Worm (Caenorhabditis elegans) whole organism, mixed stage, embryonic: Measurements from ENCODE around the gene C29A12.6.

Experiments used
- M03D4.4 ChIP-seq: sonication (generic microtip); optimal IDR thresholded peaks from 2 replicates; lab custom pipeline; 2017; ENCODE audit warnings: mild to moderate bottlenecking, missing genetic modification characterization, missing compliant biosample characterization
- bed-3 ChIP-seq: fragments of 200-800 bp; sonication (Bioruptor generic); optimal IDR thresholded peaks from 3 replicates; lab custom pipeline; 2018; ENCODE audit warnings: mild to moderate bottlenecking, missing genetic modification characterization, moderate library complexity, missing compliant biosample characterization
- blmp-1 ChIP-seq: fragments of 150-350 bp; optimal IDR thresholded peaks from 2 replicates; lab custom pipeline; 2014; ENCODE audit warnings: missing biosample characterization, missing genetic modification characterization
- ceh-39 ChIP-seq: fragments of 150-350 bp; optimal IDR thresholded peaks from 2 replicates; lab custom pipeline; 2014; ENCODE audit warnings: missing biosample characterization, missing genetic modification characterization
- ceh-43 ChIP-seq: fragments of 200-800 bp; sonication (Bioruptor generic); optimal IDR thresholded peaks from 2 replicates; lab custom pipeline; 2018; ENCODE audit warnings: mild to moderate bottlenecking, missing genetic modification characterization, moderate library complexity, missing compliant biosample characterization
- ceh-83 ChIP-seq: fragments of 200-800 bp; sonication (Bioruptor generic); optimal IDR thresholded peaks from 2 replicates; lab custom pipeline; 2018; ENCODE audit warnings: mild to moderate bottlenecking, missing genetic modification characterization, missing compliant biosample characterization
- ces-1 ChIP-seq: fragments of 150-350 bp; optimal IDR thresholded peaks from 2 replicates; lab custom pipeline; 2014; ENCODE audit warnings: missing biosample characterization, missing genetic modification reagents, missing genetic modification characterization
- cnd-1 ChIP-seq: fragments of 200-800 bp; sonication (Bioruptor generic); optimal IDR thresholded peaks from 2 replicates; lab custom pipeline; 2018; ENCODE audit warnings: mild to moderate bottlenecking, missing genetic modification characterization, missing compliant biosample characterization
- drap-1 ChIP-seq: fragments of 200-800 bp; sonication (Bioruptor generic); optimal IDR thresholded peaks from 3 replicates; lab custom pipeline; 2018; ENCODE audit warnings: mild to moderate bottlenecking, missing genetic modification characterization, missing compliant biosample characterization
- elt-1 ChIP-seq: sonication (generic microtip); optimal IDR thresholded peaks from 2 replicates; lab custom pipeline; 2017; ENCODE audit warnings: missing genetic modification characterization, mild to moderate bottlenecking, missing compliant biosample characterization, antibody characterized with exemption, moderate library complexity, borderline replicate concordance; ENCODE audit not compliant: insufficient read depth
- elt-3 ChIP-seq: fragments of 150-350 bp; optimal IDR thresholded peaks from 2 replicates; lab custom pipeline; 2014; ENCODE audit warnings: missing biosample characterization, missing genetic modification characterization
- flh-1 ChIP-seq: fragments of 200-800 bp; sonication (Bioruptor generic); optimal IDR thresholded peaks from 2 replicates; lab custom pipeline; 2018; ENCODE audit warnings: mild to moderate bottlenecking, missing genetic modification characterization, moderate library complexity, missing compliant biosample characterization
- ham-2 ChIP-seq: fragments of 200-800 bp; sonication (Bioruptor generic); optimal IDR thresholded peaks from 2 replicates; lab custom pipeline; 2018; ENCODE audit warnings: mild to moderate bottlenecking, missing genetic modification characterization, missing compliant biosample characterization
- hlh-1 ChIP-seq: fragments of 150-350 bp; optimal IDR thresholded peaks from 2 replicates; lab custom pipeline; 2014; ENCODE audit warnings: missing biosample characterization, missing genetic modification reagents, missing genetic modification characterization
- lin-13 ChIP-seq: fragments of 150-350 bp; optimal IDR thresholded peaks from 2 replicates; lab custom pipeline; 2014; ENCODE audit warnings: missing biosample characterization, missing genetic modification characterization
- lsy-2 ChIP-seq: fragments of 150-350 bp; optimal IDR thresholded peaks from 2 replicates; lab custom pipeline; 2014; ENCODE audit warnings: missing biosample characterization, missing genetic modification characterization
- mab-5 ChIP-seq: fragments of 150-350 bp; optimal IDR thresholded peaks from 2 replicates; lab custom pipeline; 2014; ENCODE audit warnings: missing biosample characterization, missing genetic modification characterization
- mep-1 ChIP-seq: fragments of 150-350 bp; optimal IDR thresholded peaks from 2 replicates; lab custom pipeline; 2017; ENCODE audit warnings: missing biosample characterization, missing genetic modification reagents, missing genetic modification characterization, inconsistent platforms
- mls-2 ChIP-seq: sonication (generic microtip); optimal IDR thresholded peaks from 2 replicates; lab custom pipeline; 2016; ENCODE audit warnings: mild to moderate bottlenecking, missing genetic modification characterization, moderate library complexity, missing compliant biosample characterization
- nhr-12 ChIP-seq: fragments of 150-350 bp; optimal IDR thresholded peaks from 2 replicates; lab custom pipeline; 2014; ENCODE audit warnings: missing biosample characterization, missing genetic modification characterization
- nhr-2 ChIP-seq: fragments of 150-350 bp; optimal IDR thresholded peaks from 2 replicates; lab custom pipeline; 2014; ENCODE audit warnings: missing biosample characterization, missing genetic modification characterization
- nhr-237 ChIP-seq: fragments of 150-350 bp; optimal IDR thresholded peaks from 2 replicates; lab custom pipeline; 2014; ENCODE audit warnings: missing biosample characterization, missing genetic modification characterization
- nhr-28 ChIP-seq: fragments of 150-350 bp; optimal IDR thresholded peaks from 2 replicates; lab custom pipeline; 2014; ENCODE audit warnings: missing biosample characterization, missing genetic modification characterization
- nhr-76 ChIP-seq: sonication (generic microtip); optimal IDR thresholded peaks from 2 replicates; lab custom pipeline; 2017; ENCODE audit warnings: missing biosample characterization, missing genetic modification characterization
- pha-4 ChIP-seq: fragments of 150-350 bp; optimal IDR thresholded peaks from 2 replicates; lab custom pipeline; 2018; ENCODE audit warnings: missing biosample characterization, missing genetic modification reagents, missing genetic modification characterization
- sem-2 ChIP-seq: fragments of 200-800 bp; sonication (Bioruptor generic); optimal IDR thresholded peaks from 2 replicates; lab custom pipeline; 2018; ENCODE audit warnings: mild to moderate bottlenecking, missing genetic modification characterization, missing compliant biosample characterization
- sptf-1 ChIP-seq: sonication (generic microtip); optimal IDR thresholded peaks from 2 replicates; lab custom pipeline; 2017; ENCODE audit warnings: mild to moderate bottlenecking, missing genetic modification characterization, moderate library complexity, missing compliant biosample characterization
- tbx-8 ChIP-seq: fragments of 200-800 bp; sonication (Bioruptor generic); optimal IDR thresholded peaks from 2 replicates; lab custom pipeline; 2018; ENCODE audit warnings: mild to moderate bottlenecking, missing genetic modification characterization, moderate library complexity, missing compliant biosample characterization
- unc-120 ChIP-seq: sonication (generic microtip); optimal IDR thresholded peaks from 2 replicates; lab custom pipeline; 2017; ENCODE audit warnings: missing genetic modification characterization, missing compliant biosample characterization; ENCODE audit not compliant: poor library complexity, severe bottlenecking
- unc-62 ChIP-seq: fragments of 150-350 bp; optimal IDR thresholded peaks from 2 replicates; lab custom pipeline; 2014; ENCODE audit warnings: missing biosample characterization, missing genetic modification reagents, missing genetic modification characterization
- zip-8 ChIP-seq: fragments of 150-350 bp; optimal IDR thresholded peaks from 2 replicates; lab custom pipeline; 2014; ENCODE audit warnings: missing biosample characterization, missing genetic modification characterization
- ztf-11 ChIP-seq: fragments of 150-350 bp; optimal IDR thresholded peaks from 2 replicates; lab custom pipeline; 2014; ENCODE audit warnings: missing biosample characterization, missing genetic modification characterization

Gene C29A12.6

DNA sequence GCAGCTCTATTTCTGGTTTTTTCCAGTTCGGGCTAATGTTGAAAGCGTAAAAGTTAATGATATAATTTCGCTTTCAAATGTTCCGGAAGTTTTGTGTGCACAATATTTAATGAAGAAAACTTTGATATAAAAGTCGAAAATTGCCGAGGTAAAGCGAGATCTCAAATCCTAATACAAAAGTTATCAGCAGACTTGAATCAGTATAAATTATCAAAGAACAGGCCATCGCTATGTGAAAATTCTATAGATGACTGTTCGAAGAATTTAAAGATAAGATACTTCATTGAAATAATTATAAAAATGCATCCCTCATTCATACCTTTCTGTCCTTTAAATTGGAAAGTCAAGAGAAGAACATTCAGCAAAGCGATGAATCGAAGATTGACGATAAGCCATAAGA lies at the start of gene C29A12.6:
Gene C29A12.6, plus strand, starts transcription at position 301 of the 400 bp plus-strand sequence.
- no peak for TF ChIP-seq unc-120
- no peak for TF ChIP-seq tbx-8 (GFP tag; lab: Kevin White, UChicago)
- no peak for TF ChIP-seq ceh-43 (GFP tag; lab: Kevin White, UChicago)
- no peak for TF ChIP-seq nhr-237 (tag; lab: Kevin White, UChicago)
- TF ChIP-seq drap-1 = no peak
- no peak for TF ChIP-seq lsy-2 (tag; lab: Kevin White, UChicago)
- TF ChIP-seq pha-4 (tag; lab: Kevin White, UChicago) = no peak
- no peak for TF ChIP-seq ztf-11 (tag; lab: Kevin White, UChicago)
- no peak for TF ChIP-seq ces-1 (GFP tag; lab: Kevin White, UChicago)
- no peak for TF ChIP-seq M03D4.4 (tag; lab: Kevin White, UChicago)
- TF ChIP-seq sem-2 = no peak
- no peak for TF ChIP-seq elt-3 (tag; lab: Kevin White, UChicago)
- no peak for TF ChIP-seq nhr-76 (tag; lab: Kevin White, UChicago)
- TF ChIP-seq zip-8 (tag; lab: Kevin White, UChicago) = no peak
- TF ChIP-seq bed-3 (GFP tag; lab: Kevin White, UChicago) = no peak
- no peak for TF ChIP-seq sptf-1 (tag; lab: Kevin White, UChicago)
- TF ChIP-seq elt-1 (tag; lab: Kevin White, UChicago) = no peak
- no peak for TF ChIP-seq unc-62 (GFP tag; lab: Kevin White, UChicago)

DNA sequence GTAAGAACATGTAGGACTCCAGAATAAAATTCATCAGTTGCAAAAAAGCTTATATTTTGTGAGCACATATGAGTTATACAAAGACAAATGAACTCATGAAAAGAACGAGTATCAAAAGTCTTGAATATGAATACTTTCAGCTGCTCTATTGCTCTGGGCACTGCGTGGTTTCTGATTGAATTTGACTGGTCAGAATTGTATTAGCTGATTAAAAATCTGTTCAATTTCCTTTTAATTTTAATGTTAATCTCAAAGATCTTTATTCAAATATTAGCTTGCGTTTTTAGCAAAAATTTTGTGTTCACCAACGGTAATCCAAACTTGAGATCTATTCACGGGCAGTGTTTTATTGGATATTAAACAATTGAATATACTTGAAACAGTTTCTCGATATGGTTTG lies 48.9 kb upstream of the C29A12.6 start, which contains the start of gene srh-184:
Gene srh-184, minus strand, starts transcription at position 101 of the 400 bp plus-strand sequence.
- TF ChIP-seq ham-2 (GFP tag; lab: Kevin White, UChicago) (no peak), ceh-83 (no peak), lsy-2 (tag; lab: Kevin White, UChicago) (no peak), nhr-28 (tag; lab: Kevin White, UChicago) (no peak), hlh-1 (tag; lab: Kevin White, UChicago) (no peak), drap-1 (no peak), zip-8 (tag; lab: Kevin White, UChicago) (no peak), unc-62 (GFP tag; lab: Kevin White, UChicago) (no peak), tbx-8 (GFP tag; lab: Kevin White, UChicago) (no peak), ztf-11 (tag; lab: Kevin White, UChicago) (no peak), cnd-1 (tag; lab: Kevin White, UChicago) (no peak)

DNA sequence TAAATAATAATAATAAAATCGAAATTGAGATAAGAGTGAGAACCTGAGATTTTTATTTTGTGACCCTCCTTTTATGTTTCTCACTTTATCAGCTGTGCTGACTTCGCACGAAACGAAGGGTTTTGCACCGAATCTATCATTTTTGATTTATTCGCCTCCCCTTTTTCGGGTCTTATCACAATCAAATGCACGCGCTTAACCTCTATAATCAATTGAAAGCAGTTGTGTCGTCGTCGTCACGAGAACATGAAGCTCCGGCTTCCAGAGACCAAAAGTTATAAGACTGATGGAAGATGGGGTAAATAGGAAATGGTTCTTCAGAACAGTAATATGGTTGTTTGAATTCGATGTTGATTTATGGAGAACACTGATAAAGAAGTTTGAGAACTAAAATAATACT lies 45.8 kb upstream of the C29A12.6 start, which contains the start of gene D1054.18:
Gene D1054.18, minus strand, starts transcription at position 45 of the 400 bp plus-strand sequence.
- TF ChIP-seq mab-5 (tag; lab: Kevin White, UChicago) (no peak), mls-2 (no peak)

DNA sequence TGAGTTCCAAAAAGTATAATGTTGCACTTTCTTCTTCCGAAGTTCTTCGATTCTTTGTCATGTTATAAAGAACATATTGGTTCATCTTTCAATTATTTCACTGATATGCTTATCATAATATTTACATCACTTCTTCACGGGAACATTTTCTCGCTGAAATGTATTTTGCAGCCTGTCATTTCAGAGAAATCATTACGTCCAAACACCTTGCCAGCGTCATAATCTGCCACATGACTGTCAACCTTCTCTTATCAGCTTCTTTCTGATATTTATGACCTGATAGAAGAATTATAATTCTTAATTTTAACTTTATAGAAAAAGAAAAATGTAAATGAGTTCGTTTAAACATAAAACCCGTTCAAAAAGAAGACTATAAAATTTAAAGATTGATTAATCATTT lies 44.9 kb upstream of the C29A12.6 start:
- TF ChIP-seq ceh-39 (no peak), flh-1 (GFP tag; lab: Kevin White, UChicago) (no peak), ham-2 (GFP tag; lab: Kevin White, UChicago) (no peak), tbx-8 (GFP tag; lab: Kevin White, UChicago) (no peak), drap-1 (no peak), mls-2 (no peak), nhr-237 (tag; lab: Kevin White, UChicago) (no peak), lin-13 (tag; lab: Kevin White, UChicago) (no peak), zip-8 (tag; lab: Kevin White, UChicago) (no peak), elt-3 (tag; lab: Kevin White, UChicago) (no peak), blmp-1 (tag; lab: Kevin White, UChicago) (no peak), nhr-76 (tag; lab: Kevin White, UChicago) (no peak), cnd-1 (tag; lab: Kevin White, UChicago) (no peak), unc-62 (GFP tag; lab: Kevin White, UChicago) (no peak), M03D4.4 (tag; lab: Kevin White, UChicago) (no peak)

DNA sequence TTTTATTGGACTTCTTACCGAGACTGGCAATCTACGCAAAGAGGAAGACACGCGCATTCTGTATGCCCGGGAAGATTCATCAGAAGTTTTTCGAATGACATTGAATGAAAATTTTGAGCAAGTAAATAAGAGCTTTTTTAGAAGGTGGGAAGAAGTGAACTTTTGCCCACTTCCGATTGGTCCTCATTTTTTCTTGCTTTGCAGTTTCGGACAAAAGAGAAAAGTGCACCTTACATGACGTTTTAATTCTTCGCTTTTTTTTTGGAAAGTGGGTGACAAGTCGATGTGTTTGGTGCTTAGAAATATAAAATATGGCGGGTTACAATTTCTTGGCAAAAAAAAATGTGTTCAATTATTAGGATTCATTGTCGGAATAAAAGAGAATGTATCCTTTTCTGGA lies 42.6 kb upstream of the C29A12.6 start, which contains the start of gene secs-1:
Gene secs-1, minus strand, starts transcription at position 101 of the 400 bp plus-strand sequence.
- no peak for TF ChIP-seq lsy-2 (tag; lab: Kevin White, UChicago)
- no peak for TF ChIP-seq sptf-1 (tag; lab: Kevin White, UChicago)
- no peak for TF ChIP-seq bed-3 (GFP tag; lab: Kevin White, UChicago)
- no peak for TF ChIP-seq unc-120
- no peak for TF ChIP-seq lin-13 (tag; lab: Kevin White, UChicago)
- TF ChIP-seq blmp-1 (tag; lab: Kevin White, UChicago) = no peak
- TF ChIP-seq nhr-2 (tag; lab: Kevin White, UChicago) = no peak
- no peak for TF ChIP-seq elt-1 (tag; lab: Kevin White, UChicago)
- TF ChIP-seq elt-3 (tag; lab: Kevin White, UChicago) = no peak
- no peak for TF ChIP-seq mep-1
- TF ChIP-seq nhr-12 = no peak
